Worm (Caenorhabditis elegans): Measurements from ENCODE around the gene F26F12.5.

The F26F12.5 gene

DNA sequence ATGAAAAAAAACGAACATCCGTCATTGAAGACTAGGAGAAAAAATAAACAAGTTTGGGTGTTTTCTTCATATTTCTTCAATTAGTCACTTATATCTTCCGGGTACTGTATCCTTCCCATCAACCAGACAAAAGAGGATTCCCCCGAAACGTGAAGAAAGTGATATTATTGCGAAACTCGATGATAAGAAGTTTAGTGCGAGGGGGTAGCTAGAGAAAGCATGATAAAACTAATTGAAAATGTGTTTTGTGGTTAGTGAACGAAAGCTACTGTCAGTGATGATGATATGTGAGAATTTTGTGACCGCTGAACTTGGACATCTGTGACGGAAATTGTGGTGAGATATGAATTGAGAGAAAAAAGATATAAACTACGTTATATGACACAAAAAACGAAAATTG, 42.0 kb downstream of the F26F12.5 start (continued):
- no peak for TF ChIP-seq sdz-12 (GFP tag; optimal IDR thresholded peaks at IDR 0.05)
- no peak for TF ChIP-seq ztf-7 (tag; optimal IDR thresholded peaks at IDR 0.05)
- TF ChIP-seq daf-8 (GFP tag; IDR thresholded peaks at IDR 0.05): no peak
- TF ChIP-seq unc-130 (GFP tag; optimal IDR thresholded peaks at IDR 0.05): no peak
- TF ChIP-seq mxl-3 (GFP tag; optimal IDR thresholded peaks at IDR 0.05): peak; percentile 85
- no peak for TF ChIP-seq skn-1 (tag; optimal IDR thresholded peaks at IDR 0.05)

DNA sequence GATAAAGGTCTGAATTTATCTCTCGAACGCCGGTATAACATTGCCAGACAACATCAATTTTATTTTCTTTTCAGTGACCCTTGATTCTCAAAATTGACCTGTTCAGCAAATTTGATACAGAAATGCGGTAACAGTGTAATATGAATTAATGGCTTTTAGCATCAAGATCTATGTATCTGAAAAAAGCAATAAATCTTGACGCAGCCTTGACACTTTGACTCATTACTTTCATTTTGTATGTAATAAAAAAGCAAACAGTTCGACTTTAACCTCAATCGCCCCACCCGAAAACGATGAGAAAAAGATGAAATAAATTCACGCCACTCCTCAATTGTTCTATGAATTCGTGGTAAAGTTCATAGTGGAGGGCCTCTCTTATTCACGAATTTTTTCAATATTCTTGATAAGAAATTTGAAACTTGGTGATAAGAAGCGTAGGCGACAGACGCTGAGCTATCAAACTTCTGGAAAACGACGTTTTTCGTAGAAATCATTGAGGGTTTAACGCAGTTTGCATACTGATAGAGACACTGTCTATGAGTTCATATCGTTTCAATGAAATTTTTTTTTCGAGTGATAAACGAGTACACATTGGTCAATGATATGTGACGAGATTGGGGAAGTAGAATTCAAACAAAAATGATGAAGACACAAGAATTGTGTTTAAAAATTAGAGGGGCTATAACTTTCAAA, 43.4 kb downstream of the F26F12.5 start:
- TF ChIP-seq mdt-29 (GFP tag; IDR thresholded peaks at IDR 0.05) (no peak), F10B5.3 (tag; optimal IDR thresholded peaks at IDR 0.05) (no peak), aha-1 (tag) (peak; percentile 7), dmd-6 (GFP tag; IDR thresholded peaks at IDR 0.05) (peak; percentile 92), hlh-11 (tag; optimal IDR thresholded peaks at IDR 0.05) (peak; percentile 77), daf-16 (GFP tag; optimal IDR thresholded peaks at IDR 0.05) (no peak), daf-16 (tag; optimal IDR thresholded peaks at IDR 0.05) (peak; percentile 43), aly-2 (tag; optimal IDR thresholded peaks at IDR 0.05) (no peak), unc-130 (GFP tag; optimal IDR thresholded peaks at IDR 0.05) (no peak), unc-62 (GFP tag; optimal IDR thresholded peaks at IDR 0.05 in 1 of 2) (no peak), unc-62 (tag; optimal IDR thresholded peaks at IDR 0.05) (no peak), pqm-1 (tag; optimal IDR thresholded peaks at IDR 0.05) (peak; percentile 75), spr-1 (tag; optimal IDR thresholded peaks at IDR 0.05) (no peak), nhr-48 (tag; optimal IDR thresholded peaks at IDR 0.05) (peak; percentile 56), arid-1 (GFP tag; conservative IDR thresholded peaks at IDR 0.05) (no peak), lin-1 (GFP tag; IDR thresholded peaks at IDR 0.05) (no peak), dve-1 (tag; optimal IDR thresholded peaks at IDR 0.05; ENCODE audit: insufficient read depth) (peak; percentile 45), snpc-4 (tag; optimal IDR thresholded peaks at IDR 0.05) (no peak), zag-1 (tag; optimal IDR thresholded peaks at IDR 0.05) (no peak), nhr-102 (tag; optimal IDR thresholded peaks at IDR 0.05) (peak; percentile 38), zfp-2 (tag; optimal IDR thresholded peaks at IDR 0.05) (no peak)

DNA sequence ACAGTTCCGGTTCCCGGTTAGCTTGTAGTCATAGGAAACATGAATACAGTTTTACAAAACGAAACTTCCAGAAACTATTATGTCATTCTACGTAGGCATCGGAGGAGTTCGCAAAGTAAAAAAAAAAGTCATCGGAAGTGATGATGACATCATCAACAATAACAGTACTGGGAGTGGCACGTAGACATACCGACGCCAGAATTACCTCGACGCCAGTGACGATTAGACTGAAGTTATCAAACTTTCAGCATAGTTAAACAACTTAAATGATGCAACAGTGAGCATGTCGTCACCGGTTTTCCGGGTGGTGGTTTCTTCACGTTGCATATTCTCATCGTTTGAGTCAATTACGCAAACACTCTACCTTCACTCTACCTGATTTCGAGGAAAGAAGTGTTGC, 44.6 kb downstream of the F26F12.5 start:
- TF ChIP-seq hif-1 (tag; optimal IDR thresholded peaks at IDR 0.05) (peak in 1 of 2 experiments; percentile 66), daf-16 (GFP tag; optimal IDR thresholded peaks at IDR 0.05) (no peak), daf-16 (tag; optimal IDR thresholded peaks at IDR 0.05) (peak; percentile 10), dmd-6 (GFP tag; IDR thresholded peaks at IDR 0.05) (peak; percentile 62), nhr-48 (tag; optimal IDR thresholded peaks at IDR 0.05) (peak; percentile 31), spr-3 (GFP tag; optimal IDR thresholded peaks at IDR 0.05) (no peak), pqm-1 (tag; optimal IDR thresholded peaks at IDR 0.05) (peak; percentile 0), fkh-10 (GFP tag; optimal IDR thresholded peaks at IDR 0.05) (no peak), lin-29 (GFP tag; IDR thresholded peaks at IDR 0.05) (no peak), egl-27 (tag; optimal IDR thresholded peaks at IDR 0.05) (no peak), tra-1 (GFP tag; IDR thresholded peaks at IDR 0.05) (no peak), nhr-28 (tag; optimal IDR thresholded peaks at IDR 0.05) (no peak), cey-2 (tag; optimal IDR thresholded peaks at IDR 0.05; ENCODE audit: borderline replicate concordance, insufficient read depth) (no peak), nhr-77 (tag; optimal IDR thresholded peaks at IDR 0.05) (no peak), zag-1 (tag; optimal IDR thresholded peaks at IDR 0.05) (no peak), ztf-11 (tag; optimal IDR thresholded peaks at IDR 0.05) (no peak), aha-1 (tag) (peak; percentile 69)

DNA sequence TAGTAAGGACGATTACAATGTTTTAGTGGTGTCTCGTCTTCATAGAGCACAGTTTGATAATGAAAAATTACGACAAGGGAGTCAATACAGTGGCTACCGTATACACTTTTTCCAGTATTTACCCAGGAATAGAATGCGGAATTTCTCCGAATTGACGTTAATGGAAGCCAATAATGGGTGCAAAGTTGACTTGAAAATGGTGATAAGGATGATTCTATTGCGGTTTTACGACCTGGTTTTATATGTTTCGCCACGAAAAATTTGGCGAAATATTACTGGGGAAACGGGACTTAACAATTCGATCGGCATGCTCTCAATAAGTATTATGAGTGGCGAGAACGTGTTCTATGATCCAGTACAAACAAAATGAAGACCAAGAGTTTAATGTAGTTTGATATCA, 45.1 kb downstream of the F26F12.5 start:
- TF ChIP-seq daf-16 (GFP tag; optimal IDR thresholded peaks at IDR 0.05) (no peak), daf-16 (tag; optimal IDR thresholded peaks at IDR 0.05) (peak; percentile 69), daf-8 (GFP tag; IDR thresholded peaks at IDR 0.05) (no peak), nhr-28 (tag; optimal IDR thresholded peaks at IDR 0.05) (peak; percentile 40), dve-1 (tag; optimal IDR thresholded peaks at IDR 0.05; ENCODE audit: insufficient read depth) (peak; percentile 53), tag-97 (GFP tag; IDR thresholded peaks at IDR 0.05) (no peak), nhr-48 (tag; optimal IDR thresholded peaks at IDR 0.05) (peak; percentile 2), mep-1 (tag; optimal IDR thresholded peaks at IDR 0.05) (no peak), aha-1 (tag) (no peak), dmd-6 (GFP tag; IDR thresholded peaks at IDR 0.05) (peak; percentile 83), pqm-1 (tag; optimal IDR thresholded peaks at IDR 0.05) (peak; percentile 2), php-3 (GFP tag; IDR thresholded peaks at IDR 0.05) (peak; percentile 94), hlh-11 (tag; optimal IDR thresholded peaks at IDR 0.05) (peak; percentile 32)
